Worm (Caenorhabditis elegans) whole organism, L1 larva: ENCODE measurements around the gene cyp-34A5.

Source experiments
- elt-2 ChIP-seq: sonication (generic microtip); optimal IDR thresholded peaks from 2 replicates; lab custom pipeline; 2016; ENCODE audit warnings: missing genetic modification characterization, mild to moderate bottlenecking, inconsistent platforms, missing compliant biosample characterization, missing genetic modification reagents
- lin-39 ChIP-seq: fragments of 150-350 bp; optimal IDR thresholded peaks from 2 replicates; lab custom pipeline; 2014; ENCODE audit warnings: missing biosample characterization, missing genetic modification reagents, missing genetic modification characterization
- lsy-2 ChIP-seq, 2 experiments: fragments of 150-350 bp; optimal IDR thresholded peaks; 2 replicates each; lab custom pipeline; 2014; ENCODE audit warnings: missing biosample characterization in 2 of 2, missing genetic modification characterization in 2 of 2
- mdl-1 ChIP-seq, 2 experiments: fragments of 150-350 bp; optimal IDR thresholded peaks; 2 replicates each; lab custom pipeline; 2014 to 2017; ENCODE audit warnings: missing biosample characterization in 2 of 2, missing genetic modification characterization in 2 of 2, inconsistent platforms in 1 of 2
- nhr-12 ChIP-seq: sonication (generic microtip); optimal IDR thresholded peaks from 2 replicates; lab custom pipeline; 2017; ENCODE audit warnings: missing biosample characterization, missing genetic modification characterization
- skn-1 ChIP-seq: fragments of 150-350 bp; optimal IDR thresholded peaks from 2 replicates; lab custom pipeline; 2014; ENCODE audit warnings: missing biosample characterization, missing genetic modification characterization
- swsn-7 ChIP-seq: sonication (generic microtip); optimal IDR thresholded peaks from 2 replicates; lab custom pipeline; 2016; ENCODE audit warnings: missing genetic modification characterization, missing compliant biosample characterization
- unc-130 ChIP-seq: fragments of 150-350 bp; optimal IDR thresholded peaks from 2 replicates; lab custom pipeline; 2017; ENCODE audit warnings: missing biosample characterization, missing genetic modification characterization, inconsistent platforms

- no peak for TF ChIP-seq mdl-1 (tag; optimal IDR thresholded peaks at IDR 0.05; lab: Kevin White, UChicago)
- no peak for TF ChIP-seq swsn-7
- TF ChIP-seq lsy-2 (tag; optimal IDR thresholded peaks at IDR 0.05; lab: Kevin White, UChicago): no peak
- no peak for TF ChIP-seq elt-2 (tag; lab: Kevin White, UChicago)
- TF ChIP-seq nhr-12 (tag; lab: Kevin White, UChicago): no peak
- TF ChIP-seq unc-130 (tag; lab: Kevin White, UChicago): no peak
- no peak for TF ChIP-seq skn-1 (tag; lab: Kevin White, UChicago)
- TF ChIP-seq lin-39: no peak
Measured at ce11 chrV:4005219-4005618, 47.7 kb upstream of the cyp-34A5 start, which contains the start of gene srh-8.
